Fruit fly (Drosophila melanogaster) whole organism, embryonic: ENCODE results near the gene CG2865.

ENCODE experiments used
- Awh ChIP-seq: fragments of 200-800 bp; sonication (Bioruptor generic); IDR thresholded peaks from 2 replicates; pipeline ENCODE4, ENCODE4 v1.3.6; 2022; ENCODE audit warnings: missing biosample characterization, missing genetic modification characterization
- BtbVII ChIP-seq: fragments of 200-800 bp; sonication (Bioruptor generic); optimal IDR thresholded peaks from 3 replicates; lab custom pipeline; 2017; ENCODE audit warnings: missing biosample characterization, mild to moderate bottlenecking, missing genetic modification characterization
- Bteb2 ChIP-seq: fragments of 200-800 bp; sonication (Bioruptor generic); optimal IDR thresholded peaks from 2 replicates; lab custom pipeline; 2016; ENCODE audit warnings: missing biosample characterization, missing genetic modification characterization
- CG10959 ChIP-seq: fragments of 200-800 bp; sonication (Bioruptor generic); IDR thresholded peaks from 2 replicates; pipeline ENCODE4 v1.3.6; 2022; ENCODE audit warnings: missing biosample characterization, missing genetic modification characterization
- CG10979 ChIP-seq: fragments of 200-800 bp; sonication (Bioruptor generic); optimal IDR thresholded peaks from 2 replicates; lab custom pipeline; 2018; ENCODE audit warnings: missing biosample characterization, mild to moderate bottlenecking, missing genetic modification characterization, moderate library complexity
- CG11093 ChIP-seq: fragments of 200-800 bp; sonication (Bioruptor generic); IDR thresholded peaks from 3 replicates; pipeline ENCODE4 v1.3.6; 2022; ENCODE audit warnings: missing biosample characterization, missing genetic modification characterization
- CG12071 ChIP-seq: fragments of 200-800 bp; sonication (Bioruptor generic); optimal IDR thresholded peaks from 3 replicates; lab custom pipeline; 2018; ENCODE audit warnings: missing biosample characterization, mild to moderate bottlenecking, missing genetic modification characterization
- CG14014 ChIP-seq: fragments of 200-800 bp; sonication (Bioruptor generic); IDR thresholded peaks from 2 replicates; pipeline ENCODE4 v1.3.6; 2022; ENCODE audit warnings: missing biosample characterization, missing genetic modification characterization
- CG17568 ChIP-seq: fragments of 200-800 bp; sonication (Bioruptor generic); optimal IDR thresholded peaks from 2 replicates; lab custom pipeline; 2018; ENCODE audit warnings: missing biosample characterization, mild to moderate bottlenecking, missing genetic modification characterization, moderate library complexity
- CG2202 ChIP-seq: fragments of 200-800 bp; sonication (Bioruptor generic); optimal IDR thresholded peaks from 2 replicates; lab custom pipeline; 2018; ENCODE audit warnings: missing biosample characterization, mild to moderate bottlenecking, missing genetic modification characterization
- CG3065 ChIP-seq: fragments of 200-800 bp; sonication (Bioruptor generic); optimal IDR thresholded peaks from 2 replicates; lab custom pipeline; 2016; ENCODE audit warnings: missing biosample characterization, missing genetic modification characterization
- CG3995 ChIP-seq: fragments of 200-800 bp; sonication (Bioruptor generic); optimal IDR thresholded peaks from 3 replicates; lab custom pipeline; 2016; ENCODE audit warnings: missing biosample characterization, missing genetic modification characterization
- CG4328 ChIP-seq: fragments of 200-800 bp; sonication (Bioruptor generic); optimal IDR thresholded peaks from 3 replicates; lab custom pipeline; 2017; ENCODE audit warnings: missing biosample characterization, missing genetic modification reagents, missing genetic modification characterization
- CG4617 ChIP-seq: fragments of 200-800 bp; sonication (Bioruptor generic); optimal IDR thresholded peaks from 3 replicates; lab custom pipeline; 2016; ENCODE audit warnings: missing biosample characterization, missing genetic modification characterization, borderline replicate concordance
- CG4707 ChIP-seq: fragments of 200-800 bp; sonication (Bioruptor generic); optimal IDR thresholded peaks from 2 replicates; lab custom pipeline; 2018; ENCODE audit warnings: missing biosample characterization, mild to moderate bottlenecking, missing genetic modification characterization, moderate library complexity
- CG4854 ChIP-seq: fragments of 200-800 bp; sonication (Bioruptor generic); optimal IDR thresholded peaks from 2 replicates; lab custom pipeline; 2016; ENCODE audit warnings: missing biosample characterization, missing genetic modification characterization, inconsistent platforms
- CG6683 ChIP-seq: fragments of 200-800 bp; sonication (Bioruptor generic); optimal IDR thresholded peaks from 2 replicates; lab custom pipeline; 2017; ENCODE audit warnings: missing biosample characterization, mild to moderate bottlenecking, missing genetic modification characterization, missing genetic modification reagents
- CG8924 ChIP-seq: fragments of 200-800 bp; optimal IDR thresholded peaks from 3 replicates; lab custom pipeline; 2019; ENCODE audit warnings: missing biosample characterization, mild to moderate bottlenecking, missing genetic modification characterization, moderate library complexity
- CoRest ChIP-seq: fragments of 200-800 bp; sonication (Bioruptor generic); optimal IDR thresholded peaks from 3 replicates; lab custom pipeline; 2018; ENCODE audit warnings: missing biosample characterization, mild to moderate bottlenecking, missing genetic modification characterization, moderate library complexity
- D ChIP-seq, 2 experiments: fragments of 200-800 bp in 1 of 2; fragments of >200 bp in 1 of 2; sonication (Bioruptor generic) in 1 of 2; optimal IDR thresholded peaks; 2 replicates in 1 of 2; 3 replicates in 1 of 2; lab custom pipeline; 2017; ENCODE audit warnings: mild to moderate bottlenecking in 1 of 2, missing biosample characterization in 1 of 2, missing genetic modification characterization in 1 of 2, missing genetic modification reagents in 1 of 2
- D19B ChIP-seq: fragments of 200-800 bp; sonication (Bioruptor generic); optimal IDR thresholded peaks from 2 replicates; lab custom pipeline; 2017; ENCODE audit warnings: missing biosample characterization, mild to moderate bottlenecking, missing genetic modification characterization
- Dbx ChIP-seq: fragments of 200-800 bp; sonication (Bioruptor generic); IDR thresholded peaks from 3 replicates; pipeline ENCODE4 v1.3.6; 2022; ENCODE audit warnings: missing biosample characterization, missing genetic modification characterization
- Dek ChIP-seq: fragments of 200-800 bp; sonication (Bioruptor generic); optimal IDR thresholded peaks from 3 replicates; lab custom pipeline; 2019; ENCODE audit warnings: missing biosample characterization, mild to moderate bottlenecking, missing genetic modification characterization, moderate library complexity
- Dip2 ChIP-seq: fragments of 200-800 bp; sonication (Bioruptor generic); IDR thresholded peaks from 2 replicates; pipeline ENCODE4 v1.3.6; 2022; ENCODE audit warnings: missing biosample characterization, missing genetic modification characterization
- Lhr ChIP-seq: fragments of 200-800 bp; sonication (Bioruptor generic); optimal IDR thresholded peaks from 3 replicates; lab custom pipeline; 2017; ENCODE audit warnings: mild to moderate bottlenecking, missing biosample characterization, missing genetic modification reagents, missing genetic modification characterization
- MTF-1 ChIP-seq: fragments of 200-800 bp; sonication (Bioruptor generic); optimal IDR thresholded peaks from 2 replicates; lab custom pipeline; 2018; ENCODE audit warnings: missing biosample characterization, mild to moderate bottlenecking, missing genetic modification characterization, borderline replicate concordance
- ac ChIP-seq: fragments of 200-800 bp; sonication (Bioruptor generic); optimal IDR thresholded peaks from 3 replicates; lab custom pipeline; 2017; ENCODE audit warnings: missing biosample characterization, mild to moderate bottlenecking, missing genetic modification characterization
- ase ChIP-seq: fragments of 200-800 bp; sonication (Bioruptor generic); IDR thresholded peaks from 3 replicates; pipeline ENCODE4 v1.3.6; 2022; ENCODE audit warnings: missing biosample characterization, missing genetic modification characterization
- ato ChIP-seq: fragments of 200-800 bp; sonication (Bioruptor generic); IDR thresholded peaks from 2 replicates; pipeline ENCODE4 v1.3.6; 2022; ENCODE audit warnings: missing biosample characterization, missing genetic modification characterization; ENCODE audit not compliant: partially characterized antibody
- az2 ChIP-seq: fragments of 200-800 bp; sonication (Bioruptor generic); optimal IDR thresholded peaks from 3 replicates; lab custom pipeline; 2016; ENCODE audit warnings: missing biosample characterization, missing genetic modification characterization
- br ChIP-seq: fragments of >200 bp; optimal IDR thresholded peaks from 2 replicates; lab custom pipeline; 2017
- chif ChIP-seq, 2 experiments: fragments of 200-800 bp; sonication (Bioruptor generic); optimal IDR thresholded peaks; 3 replicates each; lab custom pipeline; 2016; ENCODE audit warnings: missing biosample characterization in 2 of 2, missing genetic modification characterization in 2 of 2
- chm ChIP-seq: fragments of 200-800 bp; sonication (Bioruptor generic); IDR thresholded peaks from 2 replicates; pipeline ENCODE4 v1.3.6; 2022; ENCODE audit warnings: missing biosample characterization, missing genetic modification characterization
- dati ChIP-seq: fragments of 200-800 bp; sonication (Bioruptor generic); IDR thresholded peaks from 2 replicates; pipeline ENCODE4 v1.3.6; 2022; ENCODE audit warnings: missing biosample characterization, missing genetic modification characterization
- dm ChIP-seq: fragments of 200-800 bp; sonication (Bioruptor generic); optimal IDR thresholded peaks from 3 replicates; lab custom pipeline; 2016; ENCODE audit warnings: missing biosample characterization, missing genetic modification characterization
- fd96Cb ChIP-seq: fragments of 200-800 bp; sonication (Bioruptor generic); optimal IDR thresholded peaks from 2 replicates; lab custom pipeline; 2018; ENCODE audit warnings: missing biosample characterization, mild to moderate bottlenecking, missing genetic modification characterization, moderate library complexity
- gcm2 ChIP-seq: fragments of 200-800 bp; sonication (Bioruptor generic); optimal IDR thresholded peaks from 2 replicates; lab custom pipeline; 2016; ENCODE audit warnings: missing biosample characterization, missing genetic modification characterization
- gem ChIP-seq: fragments of 200-800 bp; sonication (Bioruptor generic); optimal IDR thresholded peaks from 2 replicates; lab custom pipeline; 2019; ENCODE audit warnings: missing biosample characterization, mild to moderate bottlenecking, missing genetic modification characterization, moderate library complexity
- gfzf ChIP-seq: fragments of 200-800 bp; sonication (Bioruptor generic); optimal IDR thresholded peaks from 2 replicates; lab custom pipeline; 2016; ENCODE audit warnings: missing biosample characterization, mild to moderate bottlenecking, missing genetic modification characterization, moderate library complexity
- h ChIP-seq: fragments of >200 bp; optimal IDR thresholded peaks from 2 replicates; lab custom pipeline; 2017
- her ChIP-seq: fragments of 200-800 bp; sonication (Bioruptor generic); optimal IDR thresholded peaks from 2 replicates; lab custom pipeline; 2016; ENCODE audit warnings: missing biosample characterization, missing genetic modification characterization
- hkb ChIP-seq, 2 experiments: fragments of 200-800 bp in 1 of 2; fragments of >200 bp in 1 of 2; sonication (Bioruptor generic) in 1 of 2; IDR thresholded peaks in 1 of 2; optimal IDR thresholded peaks in 1 of 2; 2 replicates each; pipeline versions ENCODE4 v1.3.6 to Lab custom; 2017 to 2022; ENCODE audit warnings: missing biosample characterization in 1 of 2, missing genetic modification characterization in 1 of 2
- lilli ChIP-seq: fragments of 200-800 bp; sonication (Bioruptor generic); optimal IDR thresholded peaks from 3 replicates; lab custom pipeline; 2016; ENCODE audit warnings: missing biosample characterization, missing genetic modification characterization
- lov ChIP-seq, 2 experiments: fragments of 200-800 bp in 1 of 2; fragments of >200 bp in 1 of 2; sonication (Bioruptor generic) in 1 of 2; IDR thresholded peaks in 1 of 2; optimal IDR thresholded peaks in 1 of 2; 2 replicates in 1 of 2; 3 replicates in 1 of 2; pipeline versions ENCODE4 v1.3.6 to Lab custom; 2017 to 2022; ENCODE audit warnings: missing biosample characterization in 1 of 2, missing genetic modification characterization in 1 of 2
- mld ChIP-seq: fragments of 200-800 bp; sonication (Bioruptor generic); IDR thresholded peaks from 3 replicates; pipeline ENCODE4 v1.3.6; 2022; ENCODE audit warnings: missing biosample characterization, missing genetic modification characterization; ENCODE audit not compliant: partially characterized antibody
- pfk ChIP-seq: fragments of 200-800 bp; sonication (Bioruptor generic); optimal IDR thresholded peaks from 2 replicates; lab custom pipeline; 2018; ENCODE audit warnings: missing biosample characterization, mild to moderate bottlenecking, missing genetic modification characterization, moderate library complexity
- ranshi ChIP-seq: fragments of 200-800 bp; sonication (Bioruptor generic); IDR thresholded peaks from 2 replicates; pipeline ENCODE4 v1.3.6; 2022; ENCODE audit warnings: missing biosample characterization, missing genetic modification characterization
- slou ChIP-seq: fragments of 200-800 bp; sonication (Bioruptor generic); optimal IDR thresholded peaks from 3 replicates; lab custom pipeline; 2016; ENCODE audit warnings: missing biosample characterization, missing genetic modification characterization
- sug ChIP-seq: fragments of 200-800 bp; optimal IDR thresholded peaks from 2 replicates; lab custom pipeline; 2019; ENCODE audit warnings: missing biosample characterization, mild to moderate bottlenecking, missing genetic modification characterization, moderate library complexity
- yki ChIP-seq: fragments of >200 bp; optimal IDR thresholded peaks from 3 replicates; lab custom pipeline; 2018

CG2865 gene

DNA sequence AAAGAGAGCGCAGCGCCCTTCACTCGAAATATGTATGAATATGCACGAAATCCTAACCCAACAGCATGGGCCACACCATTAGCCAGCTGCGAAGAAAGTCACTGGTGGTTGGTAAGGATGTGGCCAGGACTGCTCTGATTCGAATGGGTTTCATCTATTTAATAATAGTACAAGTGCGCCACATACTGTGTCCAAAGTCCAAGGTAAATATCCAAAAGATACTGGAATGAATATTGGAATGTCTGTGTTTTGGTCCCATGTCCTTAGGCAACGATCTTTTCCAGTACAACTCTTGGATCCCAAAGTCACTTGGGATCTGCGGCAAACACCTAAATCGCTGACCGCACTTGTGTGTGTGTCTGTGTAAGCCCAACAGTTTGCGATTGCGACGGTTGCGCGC lies 13.1 kb upstream of the CG2865 start (continued):
- TF ChIP-seq Dbx (GFP tag; lab: Robert Waterston, UW) = no peak
- no peak for TF ChIP-seq CG14014 (GFP tag; lab: Robert Waterston, UW)
- TF ChIP-seq dm (GFP tag; lab: Kevin White, UChicago) = no peak
- no peak for TF ChIP-seq CG2202 (tag; lab: Kevin White, UChicago)
- TF ChIP-seq az2 (GFP tag; lab: Kevin White, UChicago) = peak; percentile 41
- TF ChIP-seq br = no peak
- TF ChIP-seq BtbVII (GFP tag; lab: Kevin White, UChicago) = peak; percentile 47
- TF ChIP-seq gfzf = no peak
- peak; percentile 44 for TF ChIP-seq CG8924 (tag; lab: Kevin White, UChicago)
- TF ChIP-seq Dip2 (GFP tag; lab: Robert Waterston, UW) = 0 out of 2 replicates have a peak, but pooled peaks have one; percentile 8
- TF ChIP-seq CG12071 = peak; percentile 56
- TF ChIP-seq lov (optimal IDR thresholded peaks at IDR 0.05; lab: Kevin White, UChicago) = no peak
- TF ChIP-seq lov (GFP tag; IDR thresholded peaks at IDR 0.05; lab: Robert Waterston, UW) = no peak
- no peak for TF ChIP-seq ato (GFP tag; lab: Robert Waterston, UW)
- TF ChIP-seq CG4617 (GFP tag; lab: Kevin White, UChicago) = no peak
- TF ChIP-seq CG4707 (GFP tag; lab: Kevin White, UChicago) = no peak
- TF ChIP-seq her (GFP tag; lab: Kevin White, UChicago) = peak; percentile 33
- TF ChIP-seq mld = no peak
- 0 out of 2 replicates have a peak, but pooled peaks have one; percentile 51 for TF ChIP-seq dati (GFP tag; lab: Robert Waterston, UW)
- peak; percentile 53; the same call in 2 of the 3 replicates for TF ChIP-seq ase (GFP tag; lab: Robert Waterston, UW)
- TF ChIP-seq yki = no peak
- TF ChIP-seq Awh (GFP tag; lab: Robert Waterston, UW) = peak; percentile 71
- TF ChIP-seq CG4328 = no peak
- TF ChIP-seq gcm2 = peak; percentile 12
- TF ChIP-seq chif (GFP tag; optimal IDR thresholded peaks at IDR 0.05; lab: Kevin White, UChicago) = peak; percentile 22 to 40
- no peak for TF ChIP-seq slou (GFP tag; lab: Kevin White, UChicago)
- TF ChIP-seq CG10979 = peak; percentile 52
- TF ChIP-seq CG3065 = no peak
- no peak for TF ChIP-seq D (optimal IDR thresholded peaks at IDR 0.05; lab: Kevin White, UChicago)
- TF ChIP-seq D (GFP tag; optimal IDR thresholded peaks at IDR 0.05; lab: Kevin White, UChicago) = peak; percentile 37
- peak; percentile 51; the same call in 1 of the 2 replicates for TF ChIP-seq ranshi (GFP tag; lab: Robert Waterston, UW)
- no peak for TF ChIP-seq Lhr (GFP tag; lab: Kevin White, UChicago)
- TF ChIP-seq CG10959 (GFP tag; lab: Robert Waterston, UW) = no peak
- no peak for TF ChIP-seq pfk (GFP tag; lab: Kevin White, UChicago)
- no peak for TF ChIP-seq hkb (optimal IDR thresholded peaks at IDR 0.05; lab: Kevin White, UChicago)
- peak; percentile 71 for TF ChIP-seq hkb (GFP tag; IDR thresholded peaks at IDR 0.05; lab: Robert Waterston, UW)
- peak; percentile 5 for TF ChIP-seq CG3995
- TF ChIP-seq lilli (GFP tag; lab: Kevin White, UChicago) = peak; percentile 58
- peak; percentile 61 for TF ChIP-seq Dek (tag; lab: Kevin White, UChicago)
- TF ChIP-seq gem (tag; lab: Kevin White, UChicago) = peak; percentile 73
- peak; percentile 71 for TF ChIP-seq fd96Cb (tag; lab: Kevin White, UChicago)
- TF ChIP-seq h = no peak
- no peak for TF ChIP-seq CG6683 (GFP tag; lab: Kevin White, UChicago)
- TF ChIP-seq CG11093 (GFP tag; lab: Robert Waterston, UW) = peak; percentile 53; the same call in 2 of the 3 replicates
- no peak for TF ChIP-seq ac (GFP tag; lab: Kevin White, UChicago)
- TF ChIP-seq D19B (GFP tag; lab: Kevin White, UChicago) = peak; percentile 22
- TF ChIP-seq CG4854 = peak; percentile 15
- 0 out of 2 replicates have a peak, but pooled peaks have one; percentile 19 for TF ChIP-seq chm (GFP tag; lab: Robert Waterston, UW)
- no peak for TF ChIP-seq Bteb2 (GFP tag; lab: Kevin White, UChicago)
- peak; percentile 60 for TF ChIP-seq CoRest (tag; lab: Kevin White, UChicago)
- TF ChIP-seq sug (tag; lab: Kevin White, UChicago) = no peak
- no peak for TF ChIP-seq CG17568 (GFP tag; lab: Kevin White, UChicago)
- TF ChIP-seq MTF-1 (GFP tag; lab: Kevin White, UChicago) = no peak
